Worm (Caenorhabditis elegans) whole organism, mixed stage, embryonic: ENCODE data around the gene T26H10.2.

ENCODE experiments used
- blmp-1 ChIP-seq: fragments of 150-350 bp; optimal IDR thresholded peaks from 2 replicates; lab custom pipeline; 2014; ENCODE audit warnings: missing biosample characterization, missing genetic modification characterization
- ceh-43 ChIP-seq: fragments of 200-800 bp; sonication (Bioruptor generic); optimal IDR thresholded peaks from 2 replicates; lab custom pipeline; 2018; ENCODE audit warnings: mild to moderate bottlenecking, missing genetic modification characterization, moderate library complexity, missing compliant biosample characterization
- elt-3 ChIP-seq: fragments of 150-350 bp; optimal IDR thresholded peaks from 2 replicates; lab custom pipeline; 2014; ENCODE audit warnings: missing biosample characterization, missing genetic modification characterization
- flh-1 ChIP-seq: fragments of 200-800 bp; sonication (Bioruptor generic); optimal IDR thresholded peaks from 2 replicates; lab custom pipeline; 2018; ENCODE audit warnings: mild to moderate bottlenecking, missing genetic modification characterization, moderate library complexity, missing compliant biosample characterization
- lin-13 ChIP-seq: fragments of 150-350 bp; optimal IDR thresholded peaks from 2 replicates; lab custom pipeline; 2014; ENCODE audit warnings: missing biosample characterization, missing genetic modification characterization
- lsy-2 ChIP-seq: fragments of 150-350 bp; optimal IDR thresholded peaks from 2 replicates; lab custom pipeline; 2014; ENCODE audit warnings: missing biosample characterization, missing genetic modification characterization
- mls-2 ChIP-seq: sonication (generic microtip); optimal IDR thresholded peaks from 2 replicates; lab custom pipeline; 2016; ENCODE audit warnings: mild to moderate bottlenecking, missing genetic modification characterization, moderate library complexity, missing compliant biosample characterization
- nhr-237 ChIP-seq: fragments of 150-350 bp; optimal IDR thresholded peaks from 2 replicates; lab custom pipeline; 2014; ENCODE audit warnings: missing biosample characterization, missing genetic modification characterization
- nhr-28 ChIP-seq: fragments of 150-350 bp; optimal IDR thresholded peaks from 2 replicates; lab custom pipeline; 2014; ENCODE audit warnings: missing biosample characterization, missing genetic modification characterization
- sptf-1 ChIP-seq: sonication (generic microtip); optimal IDR thresholded peaks from 2 replicates; lab custom pipeline; 2017; ENCODE audit warnings: mild to moderate bottlenecking, missing genetic modification characterization, moderate library complexity, missing compliant biosample characterization
- unc-39 ChIP-seq: fragments of 150-350 bp; optimal IDR thresholded peaks from 2 replicates; lab custom pipeline; 2014; ENCODE audit warnings: missing biosample characterization, missing genetic modification characterization
- unc-62 ChIP-seq: fragments of 150-350 bp; optimal IDR thresholded peaks from 2 replicates; lab custom pipeline; 2014; ENCODE audit warnings: missing biosample characterization, missing genetic modification reagents, missing genetic modification characterization

DNA sequence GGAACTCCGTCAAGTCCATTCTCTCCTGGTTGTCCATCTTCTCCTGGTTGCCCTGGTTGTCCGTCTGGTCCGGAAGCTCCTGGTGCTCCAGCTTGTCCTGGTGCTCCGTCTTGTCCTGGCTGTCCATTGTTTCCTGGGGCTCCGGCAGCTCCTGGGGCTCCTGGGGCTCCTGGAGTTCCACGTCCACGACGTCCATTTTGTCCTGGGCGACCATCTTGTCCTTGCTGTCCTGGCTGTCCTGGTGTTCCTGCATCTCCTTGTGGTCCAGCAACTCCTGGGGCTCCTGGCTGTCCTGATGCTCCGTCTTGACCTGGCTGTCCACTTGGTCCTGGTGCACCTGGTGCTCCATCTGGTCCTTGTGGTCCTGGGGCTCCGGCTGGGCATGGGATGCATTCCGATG is 24.9 kb upstream of the T26H10.2 start:
- TF ChIP-seq nhr-237 (tag; lab: Kevin White, UChicago), result no peak
- TF ChIP-seq blmp-1 (tag; lab: Kevin White, UChicago), result no peak
- no peak for TF ChIP-seq ceh-43 (GFP tag; lab: Kevin White, UChicago)
- no peak for TF ChIP-seq nhr-28 (tag; lab: Kevin White, UChicago)
- TF ChIP-seq mls-2, result no peak
- TF ChIP-seq elt-3, result no peak
- no peak for TF ChIP-seq lin-13 (tag; lab: Kevin White, UChicago)
- no peak for TF ChIP-seq flh-1 (GFP tag; lab: Kevin White, UChicago)
- no peak for TF ChIP-seq lsy-2 (tag; lab: Kevin White, UChicago)
- no peak for TF ChIP-seq unc-62 (GFP tag; lab: Kevin White, UChicago)
- TF ChIP-seq sptf-1 (tag; lab: Kevin White, UChicago), result no peak
- TF ChIP-seq unc-39 (tag; lab: Kevin White, UChicago), result no peak
